Fruit fly (Drosophila melanogaster) whole organism, wandering third instar larva: ENCODE data around the gene Neos.

Experiments
- Abd-B ChIP-seq: fragments of >200 bp; optimal IDR thresholded peaks from 2 replicates; lab custom pipeline; 2017; ENCODE audit warnings: missing biosample characterization, missing genetic modification characterization
- CG32264 ChIP-seq: fragments of 200-800 bp; sonication (Bioruptor generic); optimal IDR thresholded peaks from 2 replicates; lab custom pipeline; 2016; ENCODE audit warnings: missing biosample characterization, missing genetic modification characterization
- CG9705 ChIP-seq: fragments of 200-800 bp; sonication (Bioruptor generic); optimal IDR thresholded peaks from 2 replicates; lab custom pipeline; 2018; ENCODE audit warnings: missing biosample characterization, mild to moderate bottlenecking, missing genetic modification characterization
- CrebA ChIP-seq: fragments of 200-800 bp; sonication (Bioruptor generic); optimal IDR thresholded peaks from 2 replicates; lab custom pipeline; 2016; ENCODE audit warnings: missing biosample characterization, mild to moderate bottlenecking, missing genetic modification characterization, borderline replicate concordance
- Dfd ChIP-seq: fragments of >200 bp; optimal IDR thresholded peaks from 2 replicates; lab custom pipeline; 2017; ENCODE audit warnings: missing biosample characterization, missing genetic modification characterization
- Dif ChIP-seq: fragments of 200-275, 200-300 bp; sonication (Bioruptor generic); optimal IDR thresholded peaks from 2 replicates; lab custom pipeline; 2018; ENCODE audit warnings: missing biosample characterization, missing genetic modification characterization; ENCODE audit not compliant: partially characterized antibody
- GATAd ChIP-seq: sonication (Bioruptor generic); optimal IDR thresholded peaks from 2 replicates; lab custom pipeline; 2016; ENCODE audit warnings: missing biosample characterization, missing genetic modification characterization
- HLH106 ChIP-seq: fragments of 200-800 bp; optimal IDR thresholded peaks from 3 replicates; lab custom pipeline; 2019; ENCODE audit warnings: missing biosample characterization, mild to moderate bottlenecking, missing genetic modification characterization, moderate library complexity
- Hr78 ChIP-seq: fragments of >200 bp; optimal IDR thresholded peaks from 2 replicates; lab custom pipeline; 2017; ENCODE audit warnings: missing biosample characterization, missing genetic modification characterization
- Hr83 ChIP-seq: fragments of 200-300 bp; sonication (Bioruptor generic); optimal IDR thresholded peaks from 2 replicates; lab custom pipeline; 2016; ENCODE audit warnings: missing biosample characterization, mild to moderate bottlenecking, missing genetic modification characterization, moderate library complexity; ENCODE audit not compliant: poor library complexity, severe bottlenecking
- Jra ChIP-seq: sonication (Bioruptor generic); optimal IDR thresholded peaks from 2 replicates; lab custom pipeline; 2016; ENCODE audit warnings: missing biosample characterization, missing genetic modification characterization
- Myc ChIP-seq: fragments of >200 bp; optimal IDR thresholded peaks from 2 replicates; lab custom pipeline; 2017
- N ChIP-seq: fragments of >200 bp; optimal IDR thresholded peaks from 2 replicates; lab custom pipeline; 2018; ENCODE audit warnings: missing biosample characterization, missing external identifiers, missing genetic modification characterization
- OdsH ChIP-seq: fragments of 200-800 bp; sonication (Bioruptor generic); optimal IDR thresholded peaks from 2 replicates; lab custom pipeline; 2016; ENCODE audit warnings: missing biosample characterization, mild to moderate bottlenecking, missing genetic modification characterization
- Rel ChIP-seq, 2 experiments: fragments of 200-800 bp; sonication (Bioruptor generic) in 1 of 2; optimal IDR thresholded peaks; 2 replicates in 1 of 2; 3 replicates in 1 of 2; lab custom pipeline; 2016 to 2019; ENCODE audit warnings: mild to moderate bottlenecking in 2 of 2, missing biosample characterization in 2 of 2, missing genetic modification characterization in 2 of 2, moderate library complexity in 1 of 2
- Sp1 ChIP-seq: fragments of 200-800 bp; sonication (Bioruptor generic); optimal IDR thresholded peaks from 3 replicates; lab custom pipeline; 2019; ENCODE audit warnings: missing biosample characterization, mild to moderate bottlenecking, missing genetic modification characterization, moderate library complexity
- Vsx2 ChIP-seq: fragments of 200-300, 225-300 bp; sonication (Bioruptor generic); optimal IDR thresholded peaks from 2 replicates; lab custom pipeline; 2018; ENCODE audit warnings: missing biosample characterization, missing genetic modification characterization; ENCODE audit not compliant: partially characterized antibody
- br ChIP-seq: fragments of 200-800 bp; sonication (Bioruptor generic); optimal IDR thresholded peaks from 2 replicates; lab custom pipeline; 2016; ENCODE audit warnings: missing biosample characterization, missing genetic modification characterization
- brk ChIP-seq: fragments of 200-800 bp; sonication (Bioruptor generic); optimal IDR thresholded peaks from 2 replicates; lab custom pipeline; 2016; ENCODE audit warnings: missing biosample characterization, mild to moderate bottlenecking, missing genetic modification characterization
- dmrt93B ChIP-seq: fragments of 200-800 bp; sonication (Bioruptor generic); optimal IDR thresholded peaks from 2 replicates; lab custom pipeline; 2018; ENCODE audit warnings: missing biosample characterization, mild to moderate bottlenecking, missing genetic modification characterization
- dsf ChIP-seq: sonication (Bioruptor generic); optimal IDR thresholded peaks from 2 replicates; lab custom pipeline; 2016; ENCODE audit warnings: missing biosample characterization, missing genetic modification characterization, borderline replicate concordance
- ey ChIP-seq: fragments of 200-800 bp; sonication (Bioruptor generic); optimal IDR thresholded peaks from 2 replicates; lab custom pipeline; 2016; ENCODE audit warnings: missing biosample characterization, missing genetic modification characterization
- foxo ChIP-seq, 2 experiments: fragments of 200-800 bp; sonication (Bioruptor generic); optimal IDR thresholded peaks; 2 replicates in 1 of 2; 3 replicates in 1 of 2; lab custom pipeline; 2016 to 2017; ENCODE audit warnings: missing biosample characterization in 2 of 2, missing genetic modification characterization in 2 of 2
- fru ChIP-seq: fragments of 200-800 bp; sonication (Bioruptor generic); optimal IDR thresholded peaks from 3 replicates; lab custom pipeline; 2016; ENCODE audit warnings: missing biosample characterization, mild to moderate bottlenecking, missing genetic modification characterization
- h ChIP-seq: fragments of 200-800 bp; sonication (Bioruptor generic); optimal IDR thresholded peaks from 3 replicates; lab custom pipeline; 2016; ENCODE audit warnings: missing biosample characterization, mild to moderate bottlenecking, missing genetic modification characterization
- jim ChIP-seq: fragments of 175-275, 200-325 bp; sonication (Bioruptor generic); optimal IDR thresholded peaks from 2 replicates; lab custom pipeline; 2016; ENCODE audit warnings: missing biosample characterization, mild to moderate bottlenecking, missing genetic modification characterization
- pan ChIP-seq: fragments of >200 bp; optimal IDR thresholded peaks from 2 replicates; lab custom pipeline; 2017
- psq ChIP-seq: fragments of 200-800 bp; sonication (Bioruptor generic); optimal IDR thresholded peaks from 3 replicates; lab custom pipeline; 2017; ENCODE audit warnings: missing biosample characterization, mild to moderate bottlenecking, missing genetic modification characterization, moderate library complexity
- rgr ChIP-seq: fragments of 200-800 bp; sonication (Bioruptor generic); optimal IDR thresholded peaks from 3 replicates; lab custom pipeline; 2016; ENCODE audit warnings: missing biosample characterization, mild to moderate bottlenecking, missing genetic modification characterization
- sage ChIP-seq: fragments of 200-800 bp; sonication (Bioruptor generic); optimal IDR thresholded peaks from 2 replicates; lab custom pipeline; 2016; ENCODE audit warnings: missing biosample characterization, mild to moderate bottlenecking, missing genetic modification characterization
- sv ChIP-seq: fragments of 200-800 bp; sonication (Bioruptor generic); optimal IDR thresholded peaks from 3 replicates; lab custom pipeline; 2016; ENCODE audit warnings: missing biosample characterization, missing genetic modification characterization
- tai ChIP-seq: sonication (Bioruptor generic); optimal IDR thresholded peaks from 2 replicates; lab custom pipeline; 2016; ENCODE audit warnings: missing biosample characterization, missing genetic modification characterization
- usp ChIP-seq: fragments of >200 bp; optimal IDR thresholded peaks from 2 replicates; lab custom pipeline; 2017; ENCODE audit warnings: missing biosample characterization, missing genetic modification characterization
- woc ChIP-seq: sonication (Bioruptor generic); optimal IDR thresholded peaks from 2 replicates; lab custom pipeline; 2016; ENCODE audit warnings: missing biosample characterization, mild to moderate bottlenecking, missing genetic modification characterization

The Neos gene

DNA sequence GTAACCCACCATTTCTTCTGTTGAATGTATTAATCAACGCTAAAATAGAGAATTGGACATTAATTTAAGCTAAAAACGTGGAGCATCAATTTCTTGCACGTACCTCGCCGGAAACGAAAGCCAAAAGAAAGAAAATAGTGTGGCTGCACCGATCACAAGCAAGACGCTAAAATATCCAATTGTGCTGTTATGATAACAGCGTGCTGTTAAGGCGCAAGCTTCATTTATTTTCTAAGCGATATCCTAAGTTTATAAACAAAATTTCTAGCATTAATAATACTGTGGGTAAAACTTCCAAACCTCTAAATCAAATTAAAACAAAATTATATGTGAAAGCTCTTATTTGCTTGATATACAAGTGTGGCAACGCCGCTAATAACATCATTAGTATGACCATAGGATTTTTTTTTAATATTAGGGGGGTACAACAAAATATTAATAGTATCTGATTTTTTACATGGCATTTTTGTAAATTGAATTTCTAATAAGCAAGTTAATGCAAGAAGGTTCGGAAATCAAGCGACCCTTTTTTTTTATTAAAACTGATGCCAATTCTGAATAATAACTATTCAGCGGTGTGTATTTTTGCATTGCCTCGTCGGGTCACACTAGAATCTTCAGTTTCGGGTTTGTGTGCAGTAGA is at the start of gene Neos, which contains the start of gene RpL18:
Neos (plus strand) TSS at position 412 of the 643 bp plus-strand sequence.
RpL18 (minus strand) TSS at position 135 of the 643 bp plus-strand sequence.
- TF ChIP-seq jim (GFP tag; lab: Kevin White, UChicago) (no peak), Vsx2 (no peak), dmrt93B (GFP tag; lab: Kevin White, UChicago) (peak; percentile 63), brk (GFP tag; lab: Kevin White, UChicago) (no peak), HLH106 (peak; percentile 50), Rel (GFP tag; optimal IDR thresholded peaks at IDR 0.05; lab: Kevin White, UChicago) (no peak), Rel (tag; optimal IDR thresholded peaks at IDR 0.05; lab: Kevin White, UChicago) (peak; percentile 44), sv (GFP tag; lab: Kevin White, UChicago) (peak; percentile 77), Sp1 (GFP tag; lab: Kevin White, UChicago) (peak; percentile 78), foxo (GFP tag; optimal IDR thresholded peaks at IDR 0.05; lab: Kevin White, UChicago) (peak in 1 of 2 experiments; percentile 74), Hr83 (GFP tag; lab: Kevin White, UChicago) (peak; percentile 79), psq (GFP tag; lab: Kevin White, UChicago) (peak; percentile 52), pan (lab: Kevin White, UChicago) (no peak), Jra (GFP tag; lab: Kevin White, UChicago) (peak; percentile 68), GATAd (GFP tag; lab: Kevin White, UChicago) (peak; percentile 79), CG9705 (peak; percentile 75), N (GFP tag; lab: Kevin White, UChicago) (no peak), rgr (peak; percentile 83), tai (GFP tag; lab: Kevin White, UChicago) (no peak), ey (GFP tag; lab: Kevin White, UChicago) (peak; percentile 67), h (GFP tag; lab: Kevin White, UChicago) (peak; percentile 77), Myc (lab: Kevin White, UChicago) (peak; percentile 23), CG32264 (GFP tag; lab: Kevin White, UChicago) (peak; percentile 65), br (peak; percentile 75), OdsH (GFP tag; lab: Kevin White, UChicago) (peak; percentile 28), sage (GFP tag; lab: Kevin White, UChicago) (no peak), Hr78 (GFP tag; lab: Kevin White, UChicago) (no peak), usp (no peak), fru (peak; percentile 76), woc (GFP tag; lab: Kevin White, UChicago) (peak; percentile 63)

DNA sequence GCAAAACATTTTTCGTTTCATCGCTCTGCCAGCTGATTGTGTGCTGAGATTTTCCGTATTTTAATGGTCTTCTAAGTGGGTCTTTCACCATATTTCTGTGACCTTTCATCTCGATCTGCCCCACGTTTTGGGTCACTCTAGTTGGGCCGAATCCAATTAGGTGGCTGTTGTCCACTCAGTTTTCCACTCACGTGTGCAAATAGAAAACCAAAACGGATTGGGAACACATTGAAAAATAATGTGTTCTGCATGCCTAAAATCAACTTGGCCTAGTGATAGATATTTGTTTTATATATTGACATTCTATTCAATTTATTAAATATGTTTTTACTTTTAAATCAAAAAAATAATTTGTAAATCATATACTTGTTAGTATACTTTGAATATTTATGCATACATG is 7.2 kb upstream of the Neos start, which contains the start of gene CG14826:
CG14826 (plus strand) TSS at position 301 of the 400 bp plus-strand sequence.
- TF ChIP-seq CG9705, result no peak
- no peak for TF ChIP-seq foxo (GFP tag; optimal IDR thresholded peaks at IDR 0.05; lab: Kevin White, UChicago)
- no peak for TF ChIP-seq jim (GFP tag; lab: Kevin White, UChicago)
- no peak for TF ChIP-seq Jra (GFP tag; lab: Kevin White, UChicago)
- no peak for TF ChIP-seq pan (lab: Kevin White, UChicago)
- no peak for TF ChIP-seq GATAd (GFP tag; lab: Kevin White, UChicago)
- TF ChIP-seq dsf, result no peak
- no peak for TF ChIP-seq Hr78 (GFP tag; lab: Kevin White, UChicago)
- TF ChIP-seq N (GFP tag; lab: Kevin White, UChicago), result no peak
- TF ChIP-seq CrebA, result no peak
- TF ChIP-seq Vsx2, result no peak
- no peak for TF ChIP-seq dmrt93B (GFP tag; lab: Kevin White, UChicago)
- no peak for TF ChIP-seq CG32264 (GFP tag; lab: Kevin White, UChicago)
- TF ChIP-seq Abd-B, result no peak
- TF ChIP-seq Dfd (GFP tag; lab: Kevin White, UChicago), result no peak
- no peak for TF ChIP-seq br
- TF ChIP-seq Hr83 (GFP tag; lab: Kevin White, UChicago), result no peak
- no peak for TF ChIP-seq Dif

DNA sequence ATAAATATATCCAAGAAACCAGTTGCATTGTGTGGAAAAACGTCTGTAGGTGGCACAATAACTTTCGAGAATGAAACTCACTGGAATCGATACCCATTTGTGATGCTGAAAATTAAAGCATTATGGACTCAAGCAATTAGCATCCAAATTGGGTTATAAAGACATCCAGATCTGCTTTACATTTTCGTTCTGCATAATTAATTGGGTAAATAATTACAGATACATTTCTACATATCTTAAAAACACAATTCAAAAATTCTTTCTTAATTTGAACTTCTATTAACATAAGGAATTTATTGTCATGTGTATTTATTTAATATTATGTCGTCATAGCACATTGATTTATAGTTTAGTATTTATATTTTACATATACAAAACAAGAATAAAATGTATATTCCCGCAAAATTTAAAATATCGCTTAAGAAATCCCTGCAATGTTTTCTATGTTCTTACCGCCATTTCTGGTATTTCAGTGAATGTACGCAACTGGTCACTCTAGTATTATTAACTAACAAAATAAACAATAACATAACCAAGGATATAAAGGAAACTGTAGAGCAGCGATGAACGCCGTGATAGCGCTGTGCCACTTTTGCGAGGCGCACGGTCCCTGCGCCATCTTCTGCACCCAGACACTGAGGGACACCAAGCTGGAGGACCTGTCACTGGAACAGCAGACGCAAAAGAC is 3.2 kb upstream of the Neos start, which contains the start of the genes CG14829 and BHD:
CG14829 (minus strand) TSS at position 51 of the 688 bp plus-strand sequence.
BHD (plus strand) TSS at position 471 of the 688 bp plus-strand sequence.
- TF ChIP-seq Myc (lab: Kevin White, UChicago) (peak; percentile 57), Rel (GFP tag; optimal IDR thresholded peaks at IDR 0.05; lab: Kevin White, UChicago) (no peak), Rel (tag; optimal IDR thresholded peaks at IDR 0.05; lab: Kevin White, UChicago) (peak; percentile 95), HLH106 (no peak)
